Worm (Caenorhabditis elegans) whole organism, midembryonic: ENCODE data around the gene srx-54.

Source experiments
- flt-1 ChIP-seq: fragments of 200-800 bp; sonication (Bioruptor generic); IDR thresholded peaks from 2 replicates; pipeline ENCODE4 v1.3.6; 2022; ENCODE audit warnings: missing genetic modification characterization, missing compliant biosample characterization
- med-1 ChIP-seq: sonication (generic microtip); optimal IDR thresholded peaks from 2 replicates; lab custom pipeline; 2017; ENCODE audit warnings: missing genetic modification characterization, mild to moderate bottlenecking, missing compliant biosample characterization, antibody characterized with exemption, missing genetic modification reagents; ENCODE audit not compliant: insufficient read depth

- TF ChIP-seq med-1 (GFP tag; lab: Kevin White, UChicago) = no peak
- no peak for TF ChIP-seq flt-1 (GFP tag; lab: Robert Waterston, UW)
Measured at ce11 chrV:17000204-17000603, 25.2 kb downstream of the srx-54 start, which contains the start of gene str-217.
